Worm (Caenorhabditis elegans) whole organism, late embryonic: ENCODE results near the gene ilys-5.

Experiments used
- F13H6.1 ChIP-seq: sonication (generic microtip); optimal IDR thresholded peaks from 2 replicates; lab custom pipeline; 2016; ENCODE audit warnings: missing genetic modification characterization, missing compliant biosample characterization
- K09A11.1 ChIP-seq: sonication (generic microtip); optimal IDR thresholded peaks from 2 replicates; lab custom pipeline; 2017; ENCODE audit warnings: antibody characterized with exemption, mild to moderate bottlenecking, missing genetic modification characterization, missing compliant biosample characterization; ENCODE audit not compliant: insufficient read depth
- Y22D7AL.16 ChIP-seq: sonication (generic microtip); optimal IDR thresholded peaks from 2 replicates; lab custom pipeline; 2016; ENCODE audit warnings: missing genetic modification characterization, missing compliant biosample characterization
- ceh-19 ChIP-seq: fragments of 200-800 bp; sonication (Bioruptor generic); optimal IDR thresholded peaks from 2 replicates; lab custom pipeline; 2018; ENCODE audit warnings: mild to moderate bottlenecking, missing genetic modification characterization, missing compliant biosample characterization
- ceh-2 ChIP-seq: sonication (generic microtip); optimal IDR thresholded peaks from 2 replicates; lab custom pipeline; 2016; ENCODE audit warnings: missing genotype, missing genetic modification characterization, missing compliant biosample characterization
- ceh-22 ChIP-seq: sonication (generic microtip); optimal IDR thresholded peaks from 2 replicates; lab custom pipeline; 2017; ENCODE audit warnings: missing biosample characterization, missing genetic modification characterization
- ceh-24 ChIP-seq: sonication (generic microtip); optimal IDR thresholded peaks from 2 replicates; lab custom pipeline; 2016; ENCODE audit warnings: mild to moderate bottlenecking, missing genetic modification characterization, missing compliant biosample characterization
- ceh-30 ChIP-seq: fragments of 150-350 bp; optimal IDR thresholded peaks from 2 replicates; lab custom pipeline; 2014; ENCODE audit warnings: missing biosample characterization, missing genetic modification characterization
- ceh-34 ChIP-seq: sonication (generic microtip); optimal IDR thresholded peaks from 2 replicates; lab custom pipeline; 2016; ENCODE audit warnings: mild to moderate bottlenecking, missing genetic modification characterization, missing compliant biosample characterization
- ceh-48 ChIP-seq: sonication (generic microtip); optimal IDR thresholded peaks from 2 replicates; lab custom pipeline; 2016; ENCODE audit warnings: missing genetic modification characterization, inconsistent platforms, missing compliant biosample characterization
- ceh-6 ChIP-seq: fragments of 200-800 bp; sonication (Bioruptor generic); optimal IDR thresholded peaks from 2 replicates; lab custom pipeline; 2018; ENCODE audit warnings: mild to moderate bottlenecking, missing genetic modification characterization, missing compliant biosample characterization
- dmd-4 ChIP-seq: sonication (generic microtip); optimal IDR thresholded peaks from 2 replicates; lab custom pipeline; 2016; ENCODE audit warnings: borderline replicate concordance, missing genetic modification characterization, missing compliant biosample characterization
- elt-2 ChIP-seq: sonication (generic microtip); optimal IDR thresholded peaks from 2 replicates; lab custom pipeline; 2016; ENCODE audit warnings: missing genetic modification reagents, missing genetic modification characterization, missing compliant biosample characterization
- elt-4 ChIP-seq: sonication (generic microtip); optimal IDR thresholded peaks from 2 replicates; lab custom pipeline; 2016; ENCODE audit warnings: missing genetic modification characterization, missing compliant biosample characterization
- eyg-1 ChIP-seq: sonication (generic microtip); optimal IDR thresholded peaks from 2 replicates; lab custom pipeline; 2016; ENCODE audit warnings: missing genotype, missing genetic modification characterization, missing compliant biosample characterization
- fkh-10 ChIP-seq: fragments of 150-350 bp; optimal IDR thresholded peaks from 2 replicates; lab custom pipeline; 2014; ENCODE audit warnings: missing biosample characterization, missing genetic modification reagents, missing genetic modification characterization
- fkh-6 ChIP-seq: sonication (generic microtip); optimal IDR thresholded peaks from 2 replicates; lab custom pipeline; 2016; ENCODE audit warnings: missing genetic modification characterization, missing compliant biosample characterization
- hlh-13 ChIP-seq: fragments of 200-800 bp; sonication (Bioruptor generic); optimal IDR thresholded peaks from 2 replicates; lab custom pipeline; 2018; ENCODE audit warnings: mild to moderate bottlenecking, missing genetic modification characterization, missing compliant biosample characterization
- hlh-30 ChIP-seq: sonication (generic microtip); optimal IDR thresholded peaks from 2 replicates; lab custom pipeline; 2017; ENCODE audit warnings: antibody characterized with exemption, missing genetic modification characterization, missing compliant biosample characterization; ENCODE audit not compliant: insufficient read depth
- hlh-6 ChIP-seq: sonication (generic microtip); optimal IDR thresholded peaks from 2 replicates; lab custom pipeline; 2016; ENCODE audit warnings: missing genotype, missing genetic modification characterization, missing compliant biosample characterization
- hlh-8 ChIP-seq: sonication (generic microtip); optimal IDR thresholded peaks from 2 replicates; lab custom pipeline; 2016; ENCODE audit warnings: missing genotype, missing genetic modification characterization, missing compliant biosample characterization
- lin-11 ChIP-seq: fragments of 200-800 bp; sonication (Bioruptor generic); optimal IDR thresholded peaks from 2 replicates; lab custom pipeline; 2018; ENCODE audit warnings: mild to moderate bottlenecking, missing genetic modification characterization, missing compliant biosample characterization
- nfya-1 ChIP-seq: sonication (generic microtip); optimal IDR thresholded peaks from 2 replicates; lab custom pipeline; 2017; ENCODE audit warnings: missing genetic modification characterization, mild to moderate bottlenecking, missing compliant biosample characterization, antibody characterized with exemption, moderate library complexity
- nhr-11 ChIP-seq: fragments of 150-350 bp; optimal IDR thresholded peaks from 2 replicates; lab custom pipeline; 2014; ENCODE audit warnings: missing biosample characterization, missing genetic modification characterization
- nhr-232 ChIP-seq: sonication (generic microtip); optimal IDR thresholded peaks from 2 replicates; lab custom pipeline; 2016; ENCODE audit warnings: missing genetic modification characterization, missing compliant biosample characterization
- npax-4 ChIP-seq: sonication (generic microtip); optimal IDR thresholded peaks from 2 replicates; lab custom pipeline; 2016; ENCODE audit warnings: missing genetic modification characterization, missing compliant biosample characterization
- pat-9 ChIP-seq: fragments of 200-800 bp; sonication (Bioruptor generic); optimal IDR thresholded peaks from 2 replicates; lab custom pipeline; 2018; ENCODE audit warnings: mild to moderate bottlenecking, missing genetic modification characterization, moderate library complexity, missing compliant biosample characterization
- pha-2 ChIP-seq: sonication (generic microtip); optimal IDR thresholded peaks from 2 replicates; lab custom pipeline; 2017; ENCODE audit warnings: mild to moderate bottlenecking, missing genetic modification characterization, missing compliant biosample characterization
- pqm-1 ChIP-seq: sonication (generic microtip); optimal IDR thresholded peaks from 2 replicates; lab custom pipeline; 2016; ENCODE audit warnings: missing genetic modification characterization, missing compliant biosample characterization
- ref-2 ChIP-seq: sonication (generic microtip); optimal IDR thresholded peaks from 2 replicates; lab custom pipeline; 2016; ENCODE audit warnings: missing genetic modification characterization, missing compliant biosample characterization
- rnt-1 ChIP-seq: sonication (generic microtip); optimal IDR thresholded peaks from 2 replicates; lab custom pipeline; 2016; ENCODE audit warnings: missing genetic modification characterization, missing compliant biosample characterization
- sox-2 ChIP-seq: fragments of 200-800 bp; sonication (Bioruptor generic); IDR thresholded peaks from 2 replicates; pipeline ENCODE4 v1.3.6; 2022; ENCODE audit warnings: missing genetic modification reagents, missing genetic modification characterization, missing compliant biosample characterization
- sox-4 ChIP-seq: sonication (generic microtip); optimal IDR thresholded peaks from 2 replicates; lab custom pipeline; 2017; ENCODE audit warnings: mild to moderate bottlenecking, missing genetic modification characterization, inconsistent platforms, missing compliant biosample characterization
- syd-9 ChIP-seq: sonication (generic microtip); optimal IDR thresholded peaks from 2 replicates; lab custom pipeline; 2016; ENCODE audit warnings: mild to moderate bottlenecking, missing genetic modification characterization, moderate library complexity, missing compliant biosample characterization
- tbx-7 ChIP-seq: sonication (generic microtip); optimal IDR thresholded peaks from 2 replicates; lab custom pipeline; 2016; ENCODE audit warnings: missing genotype, missing genetic modification characterization, missing compliant biosample characterization
- ttx-3 ChIP-seq: sonication (generic microtip); optimal IDR thresholded peaks from 2 replicates; lab custom pipeline; 2016; ENCODE audit warnings: missing genetic modification reagents, missing genetic modification characterization, missing compliant biosample characterization
- unc-3 ChIP-seq, 2 experiments: fragments of 200-800 bp in 1 of 2; sonication (Bioruptor generic) in 1 of 2; sonication (generic microtip) in 1 of 2; conservative IDR thresholded peaks in 1 of 2; optimal IDR thresholded peaks in 1 of 2; 2 replicates each; pipeline versions ENCODE4 v1.3.6 to Lab custom; 2016 to 2022; ENCODE audit warnings: missing compliant biosample characterization in 2 of 2, missing genetic modification characterization in 2 of 2, missing genetic modification reagents in 1 of 2
- unc-42 ChIP-seq: sonication (generic microtip); optimal IDR thresholded peaks from 2 replicates; lab custom pipeline; 2016; ENCODE audit warnings: missing genotype, missing genetic modification characterization, missing compliant biosample characterization
- unc-86 ChIP-seq: sonication (generic microtip); optimal IDR thresholded peaks from 2 replicates; lab custom pipeline; 2016; ENCODE audit warnings: missing genetic modification characterization, missing compliant biosample characterization
- zip-5 ChIP-seq: sonication (generic microtip); optimal IDR thresholded peaks from 2 replicates; lab custom pipeline; 2016; ENCODE audit warnings: missing genetic modification characterization, missing compliant biosample characterization
- ztf-16 ChIP-seq: sonication (generic microtip); optimal IDR thresholded peaks from 2 replicates; lab custom pipeline; 2017; ENCODE audit warnings: missing genetic modification characterization, missing compliant biosample characterization

Gene ilys-5

ce11 chrX:6519473-6519872 is 17.2 kb downstream of the ilys-5 start:
- TF ChIP-seq unc-86 (no peak), ceh-34 (tag; lab: Kevin White, UChicago) (no peak)

ce11 chrX:6518537-6518936 is 18.1 kb downstream of the ilys-5 start, which contains the start of gene ets-4:
Gene ets-4, plus strand, starts transcription at chrX:6518883.
- TF ChIP-seq elt-2 (peak; percentile 23), nfya-1 (tag; lab: Kevin White, UChicago) (no peak), ref-2 (no peak), pqm-1 (tag; lab: Kevin White, UChicago) (peak; percentile 18), ceh-30 (tag; lab: Kevin White, UChicago) (no peak)

DNA sequence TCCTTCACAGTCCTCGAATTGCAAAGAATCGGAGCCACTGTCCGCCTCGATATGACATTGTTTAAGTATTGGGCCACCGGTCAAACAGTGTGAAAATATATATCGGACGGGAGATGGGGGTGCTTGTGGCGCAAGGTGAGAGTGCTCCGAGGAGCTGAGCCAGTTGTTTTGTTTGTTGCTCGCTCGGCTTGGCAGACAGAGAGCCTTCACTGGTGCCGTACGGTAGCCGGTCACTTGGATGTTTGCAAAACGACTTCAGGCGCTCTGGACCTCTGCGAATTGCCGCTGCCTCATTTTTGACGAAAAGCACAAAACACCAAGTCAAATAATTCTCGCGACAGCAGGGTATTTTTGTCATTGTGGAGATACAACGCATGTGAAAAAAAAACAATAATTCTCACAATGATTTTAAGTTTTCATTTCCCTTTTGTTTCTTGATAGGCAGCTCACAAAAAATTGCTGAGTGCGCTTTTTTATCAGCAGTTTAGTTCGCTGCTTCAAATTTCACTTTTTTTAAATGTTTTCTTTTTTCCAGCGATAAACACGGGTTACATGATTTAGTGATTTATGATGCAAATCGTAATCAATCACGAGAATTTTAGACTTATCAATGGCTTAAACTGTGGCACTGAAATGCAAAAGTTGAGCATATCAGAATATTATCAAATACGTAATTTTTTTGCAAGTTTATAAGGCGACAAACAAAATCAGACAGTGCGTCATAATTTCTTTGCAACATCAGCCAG is 19.4 kb downstream of the ilys-5 start:
- TF ChIP-seq nfya-1 (tag; lab: Kevin White, UChicago) (no peak), fkh-10 (no peak), elt-4 (no peak), sox-4 (no peak), syd-9 (tag; lab: Kevin White, UChicago) (no peak), ceh-22 (tag; lab: Kevin White, UChicago) (no peak), hlh-13 (GFP tag; lab: Kevin White, UChicago) (no peak), sox-2 (no peak), tbx-7 (tag; lab: Kevin White, UChicago) (no peak), nhr-232 (no peak), dmd-4 (tag; lab: Kevin White, UChicago) (no peak), rnt-1 (tag; lab: Kevin White, UChicago) (no peak), ceh-6 (GFP tag; lab: Kevin White, UChicago) (no peak)

DNA sequence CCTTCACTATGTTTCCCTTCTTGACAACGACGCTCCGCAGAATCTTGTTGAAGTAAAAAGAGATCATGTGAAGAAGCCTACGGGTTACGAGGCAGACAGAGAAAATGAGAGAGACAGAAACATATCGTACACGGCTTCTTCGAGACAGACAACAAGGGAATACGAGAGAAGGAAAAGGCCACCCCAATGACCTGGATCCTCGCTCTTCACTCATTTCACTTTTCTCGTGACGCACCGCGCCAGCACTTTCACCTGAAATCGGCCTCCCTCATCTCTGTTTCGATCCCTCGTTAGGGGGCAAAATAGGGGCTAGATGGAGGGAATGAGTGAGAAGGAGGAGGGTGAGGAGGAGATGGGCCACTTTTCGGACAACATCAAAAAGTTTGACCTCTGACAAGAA is 21.4 kb downstream of the ilys-5 start:
- TF ChIP-seq fkh-6 (tag; lab: Kevin White, UChicago) = no peak
- no peak for TF ChIP-seq ref-2
- no peak for TF ChIP-seq unc-3 (GFP tag; conservative IDR thresholded peaks at IDR 0.05; lab: Robert Waterston, UW)
- no peak for TF ChIP-seq unc-3 (tag; optimal IDR thresholded peaks at IDR 0.05; lab: Kevin White, UChicago)
- TF ChIP-seq ztf-16 (tag; lab: Kevin White, UChicago) = no peak
- peak; percentile 1 for TF ChIP-seq hlh-30 (tag; lab: Kevin White, UChicago)
- no peak for TF ChIP-seq K09A11.1
- no peak for TF ChIP-seq Y22D7AL.16 (tag; lab: Kevin White, UChicago)

DNA sequence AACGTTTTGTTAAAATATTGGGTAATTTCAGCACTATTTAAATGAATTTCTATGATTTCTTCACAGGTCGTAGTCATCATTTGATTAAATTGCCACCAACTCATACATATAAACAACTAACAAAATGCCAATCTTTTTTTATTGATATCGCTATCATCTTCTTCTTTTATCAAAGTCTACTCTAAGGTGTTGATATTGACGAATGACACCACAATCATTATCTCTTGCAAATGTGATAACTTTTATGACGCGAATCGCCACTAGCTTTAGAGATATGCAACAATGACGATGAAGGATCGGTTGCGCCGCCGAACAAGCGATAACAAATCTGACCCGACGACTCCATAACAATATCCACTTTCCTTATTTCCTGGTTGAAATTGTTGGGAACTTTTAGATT is 22.2 kb downstream of the ilys-5 start:
- TF ChIP-seq lin-11 (tag; lab: Kevin White, UChicago) (no peak), ceh-24 (tag; lab: Kevin White, UChicago) (no peak), elt-2 (peak; percentile 92), npax-4 (tag; lab: Kevin White, UChicago) (no peak)

- no peak for TF ChIP-seq nhr-11 (tag; lab: Kevin White, UChicago)
- no peak for TF ChIP-seq ceh-22 (tag; lab: Kevin White, UChicago)
- TF ChIP-seq hlh-8 = no peak
- no peak for TF ChIP-seq hlh-30 (tag; lab: Kevin White, UChicago)
- no peak for TF ChIP-seq unc-3 (GFP tag; conservative IDR thresholded peaks at IDR 0.05; lab: Robert Waterston, UW)
- no peak for TF ChIP-seq unc-3 (tag; optimal IDR thresholded peaks at IDR 0.05; lab: Kevin White, UChicago)
- no peak for TF ChIP-seq pat-9
- TF ChIP-seq ceh-19 (GFP tag; lab: Kevin White, UChicago) = no peak
- TF ChIP-seq nhr-232 = no peak
- no peak for TF ChIP-seq pha-2 (tag; lab: Kevin White, UChicago)
- no peak for TF ChIP-seq hlh-6
- TF ChIP-seq F13H6.1 (tag; lab: Kevin White, UChicago) = no peak
- TF ChIP-seq ceh-48 (tag; lab: Kevin White, UChicago) = no peak
- no peak for TF ChIP-seq zip-5
- TF ChIP-seq unc-42 (tag; lab: Kevin White, UChicago) = no peak
- no peak for TF ChIP-seq eyg-1 (tag; lab: Kevin White, UChicago)
- no peak for TF ChIP-seq ceh-2 (tag; lab: Kevin White, UChicago)
- no peak for TF ChIP-seq ttx-3 (tag; lab: Kevin White, UChicago)
- TF ChIP-seq, all 69 proteins: peak for 0
Measured at ce11 chrX:6511985-6512384, 24.7 kb downstream of the ilys-5 start, which contains the start of gene ttr-35. Gene ttr-35, plus strand, starts transcription at chrX:6512285.
